Worm (Caenorhabditis elegans) whole organism, L4/young adult: Measurements from ENCODE around the gene npr-2.

ENCODE experiments used
- W03F9.2 ChIP-seq: fragments of 150-350 bp; optimal IDR thresholded peaks from 2 replicates; lab custom pipeline; 2014; ENCODE audit warnings: missing biosample characterization, missing genetic modification characterization
- dao-5 ChIP-seq: sonication (generic microtip); optimal IDR thresholded peaks from 2 replicates; lab custom pipeline; 2016; ENCODE audit warnings: missing genotype, missing genetic modification characterization, moderate library complexity, missing compliant biosample characterization
- him-1 ChIP-seq: sonication (generic microtip); optimal IDR thresholded peaks from 2 replicates; lab custom pipeline; 2016; ENCODE audit warnings: missing genotype, missing genetic modification reagents, missing genetic modification characterization, missing compliant biosample characterization

- TF ChIP-seq him-1 (tag; lab: Kevin White, UChicago) (no peak), W03F9.2 (tag; lab: Kevin White, UChicago) (no peak), dao-5 (tag; lab: Kevin White, UChicago) (no peak)
These were observed 38.1 kb upstream of the npr-2 start for ce11 chrIV:9618015-9618414.
